Fruit fly (Drosophila melanogaster) whole organism, wandering third instar larva: ENCODE data around the gene HemK1.

ENCODE experiments used
- Abd-B ChIP-seq: fragments of >200 bp; optimal IDR thresholded peaks from 2 replicates; lab custom pipeline; 2017; ENCODE audit warnings: missing biosample characterization, missing genetic modification characterization
- CG9705 ChIP-seq: fragments of 200-800 bp; sonication (Bioruptor generic); optimal IDR thresholded peaks from 2 replicates; lab custom pipeline; 2018; ENCODE audit warnings: missing biosample characterization, mild to moderate bottlenecking, missing genetic modification characterization
- Dfd ChIP-seq: fragments of >200 bp; optimal IDR thresholded peaks from 2 replicates; lab custom pipeline; 2017; ENCODE audit warnings: missing biosample characterization, missing genetic modification characterization
- Dif ChIP-seq: fragments of 200-275, 200-300 bp; sonication (Bioruptor generic); optimal IDR thresholded peaks from 2 replicates; lab custom pipeline; 2018; ENCODE audit warnings: missing biosample characterization, missing genetic modification characterization; ENCODE audit not compliant: partially characterized antibody
- GATAd ChIP-seq: sonication (Bioruptor generic); optimal IDR thresholded peaks from 2 replicates; lab custom pipeline; 2016; ENCODE audit warnings: missing biosample characterization, missing genetic modification characterization
- HLH106 ChIP-seq: fragments of 200-800 bp; optimal IDR thresholded peaks from 3 replicates; lab custom pipeline; 2019; ENCODE audit warnings: missing biosample characterization, mild to moderate bottlenecking, missing genetic modification characterization, moderate library complexity
- Hnf4 ChIP-seq: fragments of 200-800 bp; sonication (Bioruptor generic); optimal IDR thresholded peaks from 2 replicates; lab custom pipeline; 2016; ENCODE audit warnings: missing biosample characterization, mild to moderate bottlenecking, missing genetic modification characterization
- Hr78 ChIP-seq: fragments of >200 bp; optimal IDR thresholded peaks from 2 replicates; lab custom pipeline; 2017; ENCODE audit warnings: missing biosample characterization, missing genetic modification characterization
- Hr83 ChIP-seq: fragments of 200-300 bp; sonication (Bioruptor generic); optimal IDR thresholded peaks from 2 replicates; lab custom pipeline; 2016; ENCODE audit warnings: missing biosample characterization, mild to moderate bottlenecking, missing genetic modification characterization, moderate library complexity; ENCODE audit not compliant: poor library complexity, severe bottlenecking
- Jra ChIP-seq: sonication (Bioruptor generic); optimal IDR thresholded peaks from 2 replicates; lab custom pipeline; 2016; ENCODE audit warnings: missing biosample characterization, missing genetic modification characterization
- Mio ChIP-seq: sonication (Bioruptor generic); optimal IDR thresholded peaks from 2 replicates; lab custom pipeline; 2016; ENCODE audit warnings: missing biosample characterization, missing genetic modification characterization
- Myc ChIP-seq: fragments of >200 bp; optimal IDR thresholded peaks from 2 replicates; lab custom pipeline; 2017
- OdsH ChIP-seq: fragments of 200-800 bp; sonication (Bioruptor generic); optimal IDR thresholded peaks from 2 replicates; lab custom pipeline; 2016; ENCODE audit warnings: missing biosample characterization, mild to moderate bottlenecking, missing genetic modification characterization
- Rel ChIP-seq, 2 experiments: fragments of 200-800 bp; sonication (Bioruptor generic) in 1 of 2; optimal IDR thresholded peaks; 2 replicates in 1 of 2; 3 replicates in 1 of 2; lab custom pipeline; 2016 to 2019; ENCODE audit warnings: mild to moderate bottlenecking in 2 of 2, missing biosample characterization in 2 of 2, missing genetic modification characterization in 2 of 2, moderate library complexity in 1 of 2
- Sp1 ChIP-seq: fragments of 200-800 bp; sonication (Bioruptor generic); optimal IDR thresholded peaks from 3 replicates; lab custom pipeline; 2019; ENCODE audit warnings: missing biosample characterization, mild to moderate bottlenecking, missing genetic modification characterization, moderate library complexity
- Vsx2 ChIP-seq: fragments of 200-300, 225-300 bp; sonication (Bioruptor generic); optimal IDR thresholded peaks from 2 replicates; lab custom pipeline; 2018; ENCODE audit warnings: missing biosample characterization, missing genetic modification characterization; ENCODE audit not compliant: partially characterized antibody
- br ChIP-seq: fragments of 200-800 bp; sonication (Bioruptor generic); optimal IDR thresholded peaks from 2 replicates; lab custom pipeline; 2016; ENCODE audit warnings: missing biosample characterization, missing genetic modification characterization
- brk ChIP-seq: fragments of 200-800 bp; sonication (Bioruptor generic); optimal IDR thresholded peaks from 2 replicates; lab custom pipeline; 2016; ENCODE audit warnings: missing biosample characterization, mild to moderate bottlenecking, missing genetic modification characterization
- dl ChIP-seq, 2 experiments: fragments of 175-275, 200-275 bp in 1 of 2; fragments of 200-275 bp in 1 of 2; sonication (Bioruptor generic); optimal IDR thresholded peaks; lab custom pipeline; 2018; ENCODE audit warnings: mild to moderate bottlenecking in 2 of 2, missing biosample characterization in 2 of 2, missing genetic modification characterization in 2 of 2, moderate library complexity in 2 of 2; ENCODE audit not compliant: partially characterized antibody in 2 of 2, insufficient read depth in 1 of 2
- dsf ChIP-seq: sonication (Bioruptor generic); optimal IDR thresholded peaks from 2 replicates; lab custom pipeline; 2016; ENCODE audit warnings: missing biosample characterization, missing genetic modification characterization, borderline replicate concordance
- ey ChIP-seq: fragments of 200-800 bp; sonication (Bioruptor generic); optimal IDR thresholded peaks from 2 replicates; lab custom pipeline; 2016; ENCODE audit warnings: missing biosample characterization, missing genetic modification characterization
- foxo ChIP-seq, 2 experiments: fragments of 200-800 bp; sonication (Bioruptor generic); optimal IDR thresholded peaks; 2 replicates in 1 of 2; 3 replicates in 1 of 2; lab custom pipeline; 2016 to 2017; ENCODE audit warnings: missing biosample characterization in 2 of 2, missing genetic modification characterization in 2 of 2
- fru ChIP-seq: fragments of 200-800 bp; sonication (Bioruptor generic); optimal IDR thresholded peaks from 3 replicates; lab custom pipeline; 2016; ENCODE audit warnings: missing biosample characterization, mild to moderate bottlenecking, missing genetic modification characterization
- h ChIP-seq: fragments of 200-800 bp; sonication (Bioruptor generic); optimal IDR thresholded peaks from 3 replicates; lab custom pipeline; 2016; ENCODE audit warnings: missing biosample characterization, mild to moderate bottlenecking, missing genetic modification characterization
- jim ChIP-seq: fragments of 175-275, 200-325 bp; sonication (Bioruptor generic); optimal IDR thresholded peaks from 2 replicates; lab custom pipeline; 2016; ENCODE audit warnings: missing biosample characterization, mild to moderate bottlenecking, missing genetic modification characterization
- pan ChIP-seq: fragments of >200 bp; optimal IDR thresholded peaks from 2 replicates; lab custom pipeline; 2017
- psq ChIP-seq: fragments of 200-800 bp; sonication (Bioruptor generic); optimal IDR thresholded peaks from 3 replicates; lab custom pipeline; 2017; ENCODE audit warnings: missing biosample characterization, mild to moderate bottlenecking, missing genetic modification characterization, moderate library complexity
- rgr ChIP-seq: fragments of 200-800 bp; sonication (Bioruptor generic); optimal IDR thresholded peaks from 3 replicates; lab custom pipeline; 2016; ENCODE audit warnings: missing biosample characterization, mild to moderate bottlenecking, missing genetic modification characterization
- sv ChIP-seq: fragments of 200-800 bp; sonication (Bioruptor generic); optimal IDR thresholded peaks from 3 replicates; lab custom pipeline; 2016; ENCODE audit warnings: missing biosample characterization, missing genetic modification characterization
- woc ChIP-seq: sonication (Bioruptor generic); optimal IDR thresholded peaks from 2 replicates; lab custom pipeline; 2016; ENCODE audit warnings: missing biosample characterization, mild to moderate bottlenecking, missing genetic modification characterization

The HemK1 gene

DNA sequence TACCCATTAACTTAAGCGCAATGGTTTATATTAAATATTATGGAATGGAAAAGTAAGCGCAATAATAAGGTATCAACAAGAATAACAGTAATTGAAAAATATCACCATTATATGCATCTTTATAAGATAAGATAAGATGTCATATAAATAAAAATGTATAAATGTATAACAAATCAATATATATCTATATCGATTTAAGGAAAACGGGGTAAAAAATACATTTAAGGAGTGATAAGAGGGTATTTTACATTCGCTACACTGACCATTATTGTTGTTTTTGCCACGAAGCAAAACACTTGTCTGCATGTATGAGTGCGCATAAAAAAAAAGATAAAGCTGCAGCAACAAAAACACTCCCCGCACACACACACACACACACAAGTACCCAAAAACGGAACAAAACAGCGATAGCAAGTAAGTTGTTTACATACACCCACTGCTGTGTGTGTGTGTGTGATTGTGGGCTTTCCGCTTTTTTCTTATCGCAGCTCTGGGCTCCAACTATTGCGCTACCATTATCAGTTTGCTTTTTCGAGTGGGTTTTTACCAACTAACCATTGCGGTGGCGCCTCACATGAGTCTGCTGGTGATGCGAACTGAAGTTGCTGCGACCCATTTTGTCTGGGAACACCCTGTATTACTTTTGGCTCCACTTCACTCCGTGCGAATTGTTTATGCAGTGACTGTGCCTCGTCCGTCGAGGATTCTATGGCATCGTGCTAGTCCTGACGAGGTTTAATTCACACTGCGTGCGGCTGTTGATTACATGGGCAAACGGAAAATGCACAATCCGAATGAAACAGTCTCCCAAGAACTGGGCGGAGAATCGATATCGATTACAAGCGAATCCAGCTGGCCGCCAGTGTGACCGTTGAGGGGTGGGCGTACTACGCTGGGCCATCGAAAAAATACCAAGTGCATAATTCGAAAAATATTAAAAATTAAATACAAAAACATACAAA, 5.9 kb upstream of the HemK1 start, which contains the start of gene mmy (continued):
- peak; percentile 51 for TF ChIP-seq OdsH (GFP tag; lab: Kevin White, UChicago)

DNA sequence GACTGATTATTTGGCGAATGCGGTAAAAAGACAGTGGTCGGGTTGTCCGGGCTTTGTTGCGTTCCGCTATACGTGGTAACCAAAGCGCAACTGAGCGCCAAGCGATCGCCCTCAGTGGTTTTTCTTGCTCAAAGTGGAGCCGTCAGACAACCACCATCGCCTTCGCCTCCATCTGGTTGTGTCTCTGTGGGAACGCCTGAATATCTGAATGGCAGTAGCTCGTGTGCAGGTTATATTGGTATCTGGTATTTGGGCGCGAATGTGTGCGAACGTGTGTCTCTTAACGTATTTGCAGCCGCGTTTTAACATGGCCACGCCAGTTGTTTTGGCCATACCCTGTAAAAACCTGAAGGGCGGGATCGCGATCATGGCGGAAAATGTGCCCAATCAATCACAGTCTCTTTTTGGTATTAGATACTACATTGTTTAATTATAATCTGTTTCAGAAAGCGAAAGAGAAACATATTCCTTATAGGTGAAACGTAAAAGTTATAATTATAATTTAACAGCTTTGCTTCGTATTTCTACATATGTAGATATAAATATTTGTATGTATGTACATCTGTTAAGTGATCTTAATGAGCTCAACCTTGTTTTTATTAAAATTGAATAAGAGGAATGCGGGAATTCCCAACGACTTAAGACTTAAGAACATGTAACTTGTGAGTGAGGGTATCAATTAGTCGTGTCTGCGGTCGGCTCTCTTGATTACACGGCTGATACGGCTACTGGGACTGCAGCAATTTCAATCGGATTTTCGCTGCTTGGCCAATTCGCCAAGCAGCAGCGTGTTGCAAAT, 4.7 kb upstream of the HemK1 start:
- TF ChIP-seq Mio (GFP tag; lab: Kevin White, UChicago) (no peak), Sp1 (GFP tag; lab: Kevin White, UChicago) (peak; percentile 22), OdsH (GFP tag; lab: Kevin White, UChicago) (peak; percentile 38), Hnf4 (GFP tag; lab: Kevin White, UChicago) (peak; percentile 8), br (peak; percentile 30), ey (GFP tag; lab: Kevin White, UChicago) (peak; percentile 42), fru (peak; percentile 50), psq (GFP tag; lab: Kevin White, UChicago) (peak; percentile 13), woc (GFP tag; lab: Kevin White, UChicago) (peak; percentile 60), rgr (GFP tag; lab: Kevin White, UChicago) (no peak), Rel (GFP tag; optimal IDR thresholded peaks at IDR 0.05; lab: Kevin White, UChicago) (no peak), Rel (tag; optimal IDR thresholded peaks at IDR 0.05; lab: Kevin White, UChicago) (peak; percentile 86), Abd-B (GFP tag; lab: Kevin White, UChicago) (no peak), Hr78 (no peak), pan (lab: Kevin White, UChicago) (peak; percentile 44), HLH106 (tag; lab: Kevin White, UChicago) (peak; percentile 19), Dif (peak; percentile 34), sv (GFP tag; lab: Kevin White, UChicago) (no peak), foxo (GFP tag; optimal IDR thresholded peaks at IDR 0.05; lab: Kevin White, UChicago) (peak in 1 of 2 experiments; percentile 46), h (GFP tag; lab: Kevin White, UChicago) (peak; percentile 58)

DNA sequence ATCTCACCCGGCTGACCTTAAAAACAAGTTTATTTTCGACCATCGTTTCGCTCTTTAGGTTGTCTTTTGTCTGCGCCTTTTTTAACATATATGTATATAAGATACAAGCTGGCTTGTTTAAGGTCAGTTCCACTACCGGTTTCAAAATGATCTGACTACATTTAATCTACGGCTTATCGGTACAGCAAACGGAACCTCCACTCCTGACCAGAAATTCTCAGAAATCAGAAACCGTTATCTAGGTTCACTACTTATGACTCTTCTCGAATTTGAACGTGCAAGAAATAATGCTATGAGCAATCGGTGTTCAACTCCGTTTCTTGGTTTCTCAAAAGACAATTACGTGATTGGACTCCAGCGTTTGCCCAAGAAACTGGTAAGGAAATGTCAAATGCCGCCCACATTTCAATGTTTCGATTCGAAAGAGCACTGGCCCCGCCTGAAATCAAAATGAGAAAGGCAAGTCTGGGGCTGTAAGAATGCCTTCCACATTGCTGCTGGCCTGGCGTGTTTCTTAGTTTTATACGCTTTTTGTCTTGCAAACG, 2.7 kb upstream of the HemK1 start:
- TF ChIP-seq woc (GFP tag; lab: Kevin White, UChicago) (no peak), GATAd (GFP tag; lab: Kevin White, UChicago) (no peak), rgr (GFP tag; lab: Kevin White, UChicago) (no peak), fru (no peak), ey (GFP tag; lab: Kevin White, UChicago) (no peak), pan (lab: Kevin White, UChicago) (no peak), foxo (GFP tag; optimal IDR thresholded peaks at IDR 0.05; lab: Kevin White, UChicago) (no peak), jim (GFP tag; lab: Kevin White, UChicago) (no peak), Hr83 (no peak), dsf (GFP tag; lab: Kevin White, UChicago) (no peak), Vsx2 (GFP tag; lab: Kevin White, UChicago) (no peak), Dfd (GFP tag; lab: Kevin White, UChicago) (no peak), dl (GFP tag; optimal IDR thresholded peaks at IDR 0.05; lab: Kevin White, UChicago; ENCODE audit: insufficient read depth in 1 of 2, partially characterized antibody in 2 of 2) (no peak), Jra (GFP tag; lab: Kevin White, UChicago) (no peak), brk (no peak), CG9705 (no peak)

- TF ChIP-seq h (GFP tag; lab: Kevin White, UChicago) = peak; percentile 35
- no peak for TF ChIP-seq Rel (GFP tag; optimal IDR thresholded peaks at IDR 0.05; lab: Kevin White, UChicago)
- TF ChIP-seq Rel (tag; optimal IDR thresholded peaks at IDR 0.05; lab: Kevin White, UChicago) = peak; percentile 79
- peak; percentile 45 for TF ChIP-seq Hr83
- TF ChIP-seq Myc (lab: Kevin White, UChicago) = no peak
- no peak for TF ChIP-seq Vsx2 (GFP tag; lab: Kevin White, UChicago)
- peak; percentile 49 for TF ChIP-seq rgr (GFP tag; lab: Kevin White, UChicago)
Measured at dm6 chr2L:6465497-6465896, 2.0 kb downstream of the HemK1 start, which contains the start of gene Rchy1. Rchy1 (minus strand) TSS chr2L:6465669.
